Fruit fly (Drosophila melanogaster) whole organism: ENCODE measurements around the gene CG42258.

Experiments
- CG8478 ChIP-seq: fragments of >200 bp; optimal IDR thresholded peaks from 2 replicates; lab custom pipeline; 2018; ENCODE audit warnings: inconsistent platforms
- Dll ChIP-seq: fragments of >200 bp; optimal IDR thresholded peaks from 2 replicates; lab custom pipeline; 2017
- EcR ChIP-seq, 2 experiments: fragments of >200 bp; optimal IDR thresholded peaks; 2 replicates each; lab custom pipeline; 2017; ENCODE audit warnings: missing biosample characterization in 2 of 2, missing genetic modification characterization in 2 of 2, missing genetic modification reagents in 2 of 2
- pan ChIP-seq: fragments of >200 bp; optimal IDR thresholded peaks from 2 replicates; lab custom pipeline; 2017
- psq ChIP-seq: fragments of >200 bp; optimal IDR thresholded peaks from 2 replicates; lab custom pipeline; 2017
- usp ChIP-seq: fragments of >200 bp; optimal IDR thresholded peaks from 2 replicates; lab custom pipeline; 2017; ENCODE audit warnings: missing biosample characterization, missing genetic modification characterization, mixed read lengths

DNA sequence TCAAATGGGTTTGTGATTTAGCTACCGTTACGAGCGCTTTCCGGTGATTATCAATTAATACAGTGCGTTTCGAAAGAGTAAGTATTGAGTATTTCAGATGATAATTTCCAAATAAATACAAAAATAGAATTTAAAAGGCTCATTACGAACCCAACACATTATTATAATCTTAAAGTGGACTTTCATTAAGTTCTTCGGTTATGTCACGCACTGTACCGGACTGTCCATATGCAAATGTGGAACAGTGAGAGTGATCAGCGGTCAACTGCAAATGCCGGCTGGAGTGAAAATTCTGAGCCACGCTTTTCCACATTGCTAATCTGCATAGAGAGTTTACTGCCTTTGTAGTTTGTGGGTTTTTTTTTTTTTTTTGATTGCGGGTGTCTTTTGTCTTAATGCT is 9.6 kb upstream of the CG42258 start:
- TF ChIP-seq EcR (GFP tag; optimal IDR thresholded peaks at IDR 0.05; lab: Kevin White, UChicago) (no peak), CG8478 (lab: Kevin White, UChicago) (no peak), psq (lab: Kevin White, UChicago) (no peak), usp (GFP tag; lab: Kevin White, UChicago) (no peak), Dll (lab: Kevin White, UChicago) (no peak), pan (no peak)
